Worm (Caenorhabditis elegans): ENCODE results near the gene T07H3.7.

- TF ChIP-seq him-1 (tag; optimal IDR thresholded peaks at IDR 0.05): no peak
- TF ChIP-seq dao-5 (tag; optimal IDR thresholded peaks at IDR 0.05): no peak
- no peak for TF ChIP-seq W03F9.2 (tag; optimal IDR thresholded peaks at IDR 0.05)
These were observed 13.3 kb upstream of the T07H3.7 start for ce11 chrII:1603049-1603448.
